Fruit fly (Drosophila melanogaster) whole organism, embryonic: ENCODE results near the gene JIL-1.
A peak's percentile ranks its signal among the peaks of the same experiment; 100 is the strongest.

Experiments used
- BEAF-32 ChIP-seq: fragments of 200-800 bp; sonication (Bioruptor generic); optimal IDR thresholded peaks from 3 replicates; lab custom pipeline; 2017; ENCODE audit warnings: missing biosample characterization, missing genetic modification characterization, mild to moderate bottlenecking, moderate library complexity, missing genetic modification reagents
- BtbVII ChIP-seq: fragments of 200-800 bp; sonication (Bioruptor generic); optimal IDR thresholded peaks from 3 replicates; lab custom pipeline; 2017; ENCODE audit warnings: missing biosample characterization, mild to moderate bottlenecking, missing genetic modification characterization
- C15 ChIP-seq: fragments of 200-800 bp; sonication (Bioruptor generic); IDR thresholded peaks from 3 replicates; pipeline ENCODE4 v1.3.6; 2022; ENCODE audit warnings: missing biosample characterization, missing genetic modification characterization
- CG10565 ChIP-seq: fragments of 200-800 bp; sonication (Bioruptor generic); optimal IDR thresholded peaks from 3 replicates; lab custom pipeline; 2016; ENCODE audit warnings: missing biosample characterization, mild to moderate bottlenecking, missing genetic modification characterization
- CG10959 ChIP-seq: fragments of 200-800 bp; sonication (Bioruptor generic); IDR thresholded peaks from 2 replicates; pipeline ENCODE4 v1.3.6; 2022; ENCODE audit warnings: missing biosample characterization, missing genetic modification characterization
- CG11560 ChIP-seq: fragments of 200-800 bp; sonication (Bioruptor generic); IDR thresholded peaks from 3 replicates; pipeline ENCODE4 v1.3.6; 2022; ENCODE audit warnings: missing biosample characterization, missing genetic modification characterization
- CG12744 ChIP-seq: fragments of 200-800 bp; sonication (Bioruptor generic); optimal IDR thresholded peaks from 2 replicates; lab custom pipeline; 2016; ENCODE audit warnings: missing biosample characterization, missing genetic modification characterization
- CG15073 ChIP-seq: fragments of 200-800 bp; sonication (Bioruptor generic); optimal IDR thresholded peaks from 2 replicates; lab custom pipeline; 2016; ENCODE audit warnings: missing biosample characterization, missing genetic modification characterization
- CG16813 ChIP-seq: fragments of 200-800 bp; sonication (Bioruptor generic); IDR thresholded peaks from 3 replicates; pipeline ENCODE4 v1.3.6; 2022; ENCODE audit warnings: missing biosample characterization, missing genetic modification characterization; ENCODE audit not compliant: partially characterized antibody
- CG17385 ChIP-seq: fragments of 200-800 bp; sonication (Bioruptor generic); optimal IDR thresholded peaks from 3 replicates; lab custom pipeline; 2018; ENCODE audit warnings: missing biosample characterization, mild to moderate bottlenecking, missing genetic modification characterization
- CG17829 ChIP-seq: fragments of 200-800 bp; optimal IDR thresholded peaks from 2 replicates; lab custom pipeline; 2019; ENCODE audit warnings: missing biosample characterization, mild to moderate bottlenecking, missing genetic modification characterization, moderate library complexity
- CG2678 ChIP-seq: fragments of 200-800 bp; sonication (Bioruptor generic); optimal IDR thresholded peaks from 3 replicates; lab custom pipeline; 2019; ENCODE audit warnings: missing biosample characterization, mild to moderate bottlenecking, missing genetic modification characterization, moderate library complexity
- CG31224 ChIP-seq: fragments of 200-800 bp; sonication (Bioruptor generic); IDR thresholded peaks from 2 replicates; pipeline ENCODE4 v1.3.6; 2022; ENCODE audit warnings: missing biosample characterization, missing genetic modification characterization
- CG3163 ChIP-seq: fragments of 200-800 bp; sonication (Bioruptor generic); optimal IDR thresholded peaks from 3 replicates; lab custom pipeline; 2016; ENCODE audit warnings: missing biosample characterization, missing genetic modification characterization
- CG34376 ChIP-seq: fragments of 200-800 bp; sonication (Bioruptor generic); optimal IDR thresholded peaks from 2 replicates; lab custom pipeline; 2018; ENCODE audit warnings: missing biosample characterization, mild to moderate bottlenecking, missing genetic modification characterization
- CG3726 ChIP-seq: fragments of 200-800 bp; sonication (Bioruptor generic); IDR thresholded peaks from 3 replicates; pipeline ENCODE4, ENCODE4 v1.3.6; 2022; ENCODE audit warnings: missing biosample characterization, missing genetic modification characterization
- CG3847 ChIP-seq: fragments of 200-800 bp; sonication (Bioruptor generic); IDR thresholded peaks from 2 replicates; pipeline ENCODE4 v1.3.6; 2022; ENCODE audit warnings: missing biosample characterization, missing genetic modification characterization
- CG4360 ChIP-seq: fragments of 200-800 bp; sonication (Bioruptor generic); IDR thresholded peaks from 2 replicates; pipeline ENCODE4 v1.3.6; 2022; ENCODE audit warnings: missing biosample characterization, missing genetic modification characterization
- CG4424 ChIP-seq: fragments of 200-800 bp; sonication (Bioruptor generic); optimal IDR thresholded peaks from 3 replicates; lab custom pipeline; 2016; ENCODE audit warnings: missing biosample characterization, missing genetic modification characterization
- CG7786 ChIP-seq: fragments of 200-800 bp; sonication (Bioruptor generic); optimal IDR thresholded peaks from 2 replicates; lab custom pipeline; 2016; ENCODE audit warnings: missing biosample characterization, missing genetic modification characterization
- CG8478 ChIP-seq: fragments of >200 bp; optimal IDR thresholded peaks from 2 replicates; lab custom pipeline; 2018
- D19B ChIP-seq: fragments of 200-800 bp; sonication (Bioruptor generic); optimal IDR thresholded peaks from 2 replicates; lab custom pipeline; 2017; ENCODE audit warnings: missing biosample characterization, mild to moderate bottlenecking, missing genetic modification characterization
- Deaf1 ChIP-seq: fragments of 200-800 bp; optimal IDR thresholded peaks from 3 replicates; lab custom pipeline; 2019; ENCODE audit warnings: missing biosample characterization, mild to moderate bottlenecking, missing genetic modification characterization, moderate library complexity
- Doc3 ChIP-seq: fragments of 200-800 bp; sonication (Bioruptor generic); IDR thresholded peaks from 3 replicates; pipeline ENCODE4 v1.3.6; 2022; ENCODE audit warnings: missing biosample characterization, missing genetic modification characterization; ENCODE audit not compliant: partially characterized antibody
- Hey ChIP-seq: fragments of 200-800 bp; sonication (Bioruptor generic); optimal IDR thresholded peaks from 3 replicates; lab custom pipeline; 2018; ENCODE audit warnings: missing biosample characterization, mild to moderate bottlenecking, missing genetic modification characterization
- HmgD ChIP-seq: fragments of 200-800 bp; sonication (Bioruptor generic); optimal IDR thresholded peaks from 3 replicates; lab custom pipeline; 2016; ENCODE audit warnings: missing biosample characterization, missing genetic modification characterization
- Hr39 ChIP-seq: fragments of >200 bp; optimal IDR thresholded peaks from 2 replicates; lab custom pipeline; 2017
- Lhr ChIP-seq: fragments of 200-800 bp; sonication (Bioruptor generic); optimal IDR thresholded peaks from 3 replicates; lab custom pipeline; 2017; ENCODE audit warnings: mild to moderate bottlenecking, missing biosample characterization, missing genetic modification reagents, missing genetic modification characterization
- Mad ChIP-seq: fragments of 200-800 bp; sonication (Bioruptor generic); optimal IDR thresholded peaks from 2 replicates; lab custom pipeline; 2016; ENCODE audit warnings: missing biosample characterization, missing genetic modification characterization
- NC2α ChIP-seq: fragments of 200-800 bp; sonication (Bioruptor generic); optimal IDR thresholded peaks from 2 replicates; lab custom pipeline; 2016; ENCODE audit warnings: missing biosample characterization, missing genetic modification characterization
- Sry-δ ChIP-seq: fragments of 200-800 bp; sonication (Bioruptor generic); optimal IDR thresholded peaks from 2 replicates; lab custom pipeline; 2016; ENCODE audit warnings: missing biosample characterization, missing genetic modification characterization
- Ssrp ChIP-seq: fragments of 200-800 bp; sonication (Bioruptor generic); optimal IDR thresholded peaks from 2 replicates; lab custom pipeline; 2018; ENCODE audit warnings: missing biosample characterization, mild to moderate bottlenecking, missing genetic modification characterization, moderate library complexity
- Vsx1 ChIP-seq: fragments of 200-800 bp; sonication (Bioruptor generic); optimal IDR thresholded peaks from 2 replicates; lab custom pipeline; 2017; ENCODE audit warnings: missing biosample characterization, mild to moderate bottlenecking, missing genetic modification characterization, missing genetic modification reagents
- caup ChIP-seq: fragments of 200-800 bp; sonication (Bioruptor generic); optimal IDR thresholded peaks from 3 replicates; lab custom pipeline; 2017; ENCODE audit warnings: missing biosample characterization, mild to moderate bottlenecking, missing genetic modification characterization, moderate library complexity; ENCODE audit not compliant: severe bottlenecking
- crol ChIP-seq: fragments of 200-800 bp; sonication (Bioruptor generic); IDR thresholded peaks from 2 replicates; pipeline ENCODE4 v1.3.6; 2022; ENCODE audit warnings: missing biosample characterization, missing genetic modification characterization
- ems ChIP-seq: fragments of 200-800 bp; sonication (Bioruptor generic); optimal IDR thresholded peaks from 3 replicates; lab custom pipeline; 2016; ENCODE audit warnings: missing biosample characterization, missing genetic modification characterization
- hbn ChIP-seq: fragments of 200-800 bp; sonication (Bioruptor generic); IDR thresholded peaks from 2 replicates; pipeline ENCODE4 v1.3.6; 2022; ENCODE audit warnings: missing biosample characterization, missing genetic modification characterization; ENCODE audit not compliant: partially characterized antibody
- ken ChIP-seq: fragments of 200-800 bp; sonication (Bioruptor generic); IDR thresholded peaks from 3 replicates; pipeline ENCODE4 v1.3.6; 2022; ENCODE audit warnings: missing biosample characterization, missing genetic modification characterization
- nmo ChIP-seq: fragments of 200-800 bp; sonication (Bioruptor generic); optimal IDR thresholded peaks from 2 replicates; lab custom pipeline; 2018; ENCODE audit warnings: missing biosample characterization, mild to moderate bottlenecking, missing genetic modification characterization, moderate library complexity
- nom ChIP-seq: fragments of 200-800 bp; sonication (Bioruptor generic); optimal IDR thresholded peaks from 2 replicates; lab custom pipeline; 2017; ENCODE audit warnings: missing biosample characterization, missing genetic modification characterization, mild to moderate bottlenecking, moderate library complexity, missing genetic modification reagents
- org-1 ChIP-seq: fragments of 200-800 bp; sonication (Bioruptor generic); optimal IDR thresholded peaks from 2 replicates; lab custom pipeline; 2017; ENCODE audit warnings: missing biosample characterization, missing genetic modification characterization
- pb ChIP-seq: fragments of 200-800 bp; sonication (Bioruptor generic); optimal IDR thresholded peaks from 3 replicates; lab custom pipeline; 2016; ENCODE audit warnings: missing biosample characterization, missing genetic modification characterization
- phol ChIP-seq: fragments of 200-800 bp; sonication (Bioruptor generic); optimal IDR thresholded peaks from 3 replicates; lab custom pipeline; 2018; ENCODE audit warnings: missing biosample characterization, mild to moderate bottlenecking, missing genetic modification characterization, moderate library complexity
- repo ChIP-seq: fragments of 200-800 bp; sonication (Bioruptor generic); optimal IDR thresholded peaks from 2 replicates; lab custom pipeline; 2016; ENCODE audit warnings: missing biosample characterization, missing genetic modification characterization
- schlank ChIP-seq: fragments of 200-800 bp; sonication (Bioruptor generic); optimal IDR thresholded peaks from 2 replicates; lab custom pipeline; 2018; ENCODE audit warnings: missing biosample characterization, mild to moderate bottlenecking, missing genetic modification characterization
- shn ChIP-seq: fragments of 200-800 bp; sonication (Bioruptor generic); optimal IDR thresholded peaks from 3 replicates; lab custom pipeline; 2016; ENCODE audit warnings: missing biosample characterization, missing genetic modification characterization
- sima ChIP-seq: fragments of 200-800 bp; sonication (Bioruptor generic); optimal IDR thresholded peaks from 2 replicates; lab custom pipeline; 2016; ENCODE audit warnings: missing biosample characterization, missing genetic modification characterization
- sisA ChIP-seq: fragments of 200-800 bp; sonication (Bioruptor generic); IDR thresholded peaks from 2 replicates; pipeline ENCODE4 v1.3.6; 2022; ENCODE audit warnings: missing biosample characterization, missing genetic modification characterization
- tio ChIP-seq: fragments of 200-800 bp; sonication (Bioruptor generic); optimal IDR thresholded peaks from 2 replicates; lab custom pipeline; 2017; ENCODE audit warnings: missing biosample characterization, missing genetic modification characterization, inconsistent platforms
- vnd ChIP-seq: fragments of 200-800 bp; sonication (Bioruptor generic); IDR thresholded peaks from 3 replicates; pipeline ENCODE4 v1.3.6; 2022; ENCODE audit warnings: missing biosample characterization, missing genetic modification characterization; ENCODE audit not compliant: partially characterized antibody

Gene JIL-1

DNA sequence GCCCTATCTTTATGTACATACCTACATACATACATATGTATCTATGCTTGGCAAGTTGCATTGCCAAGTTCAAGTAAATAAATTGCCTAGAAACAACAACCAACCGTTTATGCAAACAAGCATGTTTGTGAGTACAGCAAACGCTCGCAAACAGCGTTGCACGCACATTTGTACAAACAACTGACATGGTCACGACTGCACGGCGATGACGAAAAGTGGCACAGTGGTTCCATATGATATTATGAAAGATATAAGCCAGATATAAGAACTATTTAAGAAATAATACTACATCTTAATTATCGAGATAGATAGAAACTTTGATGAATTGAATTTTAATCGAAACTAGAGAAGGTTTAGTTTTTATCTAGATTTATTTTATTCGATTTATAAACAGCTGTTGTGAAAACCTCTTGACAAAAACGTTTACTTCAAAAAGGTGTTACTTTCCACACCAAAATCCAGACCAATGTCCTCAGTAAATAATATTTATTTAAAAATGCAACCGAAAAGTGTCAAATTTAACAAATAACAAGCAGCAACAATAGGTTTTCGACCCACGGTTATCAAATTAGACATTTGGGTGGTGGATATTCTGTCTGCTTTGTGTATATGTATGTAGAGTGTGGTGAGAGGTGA lies 3.1 kb downstream of the JIL-1 start (continued):
- peak; percentile 91 for TF ChIP-seq phol
- TF ChIP-seq shn (GFP tag; lab: Kevin White, UChicago) = peak; percentile 67
- TF ChIP-seq CG16813 (GFP tag; lab: Robert Waterston, UW) = peak; percentile 49; the same call in 1 of the 3 replicates
- peak; percentile 65 for TF ChIP-seq CG3847
- peak; percentile 87 for TF ChIP-seq NC2α (GFP tag; lab: Kevin White, UChicago)
- peak; percentile 20 for TF ChIP-seq Hey (tag; lab: Kevin White, UChicago)
- TF ChIP-seq D19B (GFP tag; lab: Kevin White, UChicago) = peak; percentile 62
- TF ChIP-seq Vsx1 (GFP tag; lab: Kevin White, UChicago) = peak; percentile 83
- TF ChIP-seq CG4360 = peak; percentile 86
- TF ChIP-seq nom (GFP tag; lab: Kevin White, UChicago) = no peak
- peak; percentile 83 for TF ChIP-seq CG10959 (GFP tag; lab: Robert Waterston, UW)
- peak; percentile 29 for TF ChIP-seq CG10565 (GFP tag; lab: Kevin White, UChicago)
- no peak for TF ChIP-seq HmgD (GFP tag; lab: Kevin White, UChicago)
- peak; percentile 63 for TF ChIP-seq CG7786 (GFP tag; lab: Kevin White, UChicago)
- TF ChIP-seq C15 (GFP tag; lab: Robert Waterston, UW) = 0 out of 3 replicates have a peak, but pooled peaks have one; percentile 39
- no peak for TF ChIP-seq schlank
- peak; percentile 96 for TF ChIP-seq nmo
- TF ChIP-seq caup (GFP tag; lab: Kevin White, UChicago) = peak; percentile 80
- peak; percentile 78 for TF ChIP-seq BtbVII (GFP tag; lab: Kevin White, UChicago)
- TF ChIP-seq Lhr (GFP tag; lab: Kevin White, UChicago) = peak; percentile 81
- TF ChIP-seq ken (GFP tag; lab: Robert Waterston, UW) = no peak
- TF ChIP-seq CG3163 (GFP tag; lab: Kevin White, UChicago) = peak; percentile 59
- TF ChIP-seq CG2678 = peak; percentile 95
- TF ChIP-seq CG4424 (GFP tag; lab: Kevin White, UChicago) = peak; percentile 94
- TF ChIP-seq CG31224 (GFP tag; lab: Robert Waterston, UW) = 0 out of 2 replicates have a peak, but pooled peaks have one; percentile 32
- TF ChIP-seq CG34376 = peak; percentile 70
- TF ChIP-seq Deaf1 (tag; lab: Kevin White, UChicago) = peak; percentile 77
- TF ChIP-seq Mad = peak; percentile 77
- TF ChIP-seq pb = peak; percentile 34
- peak; percentile 91 for TF ChIP-seq CG17385 (GFP tag; lab: Kevin White, UChicago)
- TF ChIP-seq org-1 (GFP tag; lab: Kevin White, UChicago) = peak; percentile 90
- peak; percentile 61 for TF ChIP-seq CG15073
- TF ChIP-seq ems = peak; percentile 87
- TF ChIP-seq Hr39 (lab: Kevin White, UChicago) = no peak
- TF ChIP-seq tio (GFP tag; lab: Kevin White, UChicago) = peak; percentile 95
- peak; percentile 95 for TF ChIP-seq CG17829 (tag; lab: Kevin White, UChicago)
- peak; percentile 50; the same call in 1 of the 3 replicates for TF ChIP-seq vnd (GFP tag; lab: Robert Waterston, UW)
- TF ChIP-seq Sry-δ (GFP tag; lab: Kevin White, UChicago) = peak; percentile 35
- peak; percentile 74 for TF ChIP-seq sisA (GFP tag; lab: Robert Waterston, UW)
- no peak for TF ChIP-seq crol (GFP tag; lab: Robert Waterston, UW)
- TF ChIP-seq CG3726 (GFP tag; lab: Robert Waterston, UW) = no peak; the same call in 1 of the 3 replicates
- no peak for TF ChIP-seq sima (GFP tag; lab: Kevin White, UChicago)
- TF ChIP-seq hbn (GFP tag; lab: Robert Waterston, UW) = no peak
- peak; percentile 64 for TF ChIP-seq CG12744 (GFP tag; lab: Kevin White, UChicago)
- peak; percentile 94 for TF ChIP-seq Ssrp (tag; lab: Kevin White, UChicago)
- peak; percentile 78 for TF ChIP-seq repo (GFP tag; lab: Kevin White, UChicago)
- TF ChIP-seq CG11560 (tag; lab: Robert Waterston, UW) = 0 out of 3 replicates have a peak, but pooled peaks have one; percentile 55
- no peak for TF ChIP-seq Doc3 (GFP tag; lab: Robert Waterston, UW)
- TF ChIP-seq CG8478 (lab: Kevin White, UChicago) = no peak
- TF ChIP-seq BEAF-32 (GFP tag; lab: Kevin White, UChicago) = no peak
